Fruit fly (Drosophila melanogaster) whole organism, embryonic: ENCODE measurements around the gene CG44261.

Experiments
- Adf1 ChIP-seq: fragments of 200-800 bp; sonication (Bioruptor generic); IDR thresholded peaks from 2 replicates; pipeline ENCODE4 v1.3.6; 2022; ENCODE audit warnings: missing biosample characterization, missing genetic modification characterization
- Bdp1 ChIP-seq: fragments of 200-800 bp; sonication (Bioruptor generic); optimal IDR thresholded peaks from 3 replicates; lab custom pipeline; 2016; ENCODE audit warnings: missing biosample characterization, missing genetic modification characterization
- BtbVII ChIP-seq: fragments of 200-800 bp; sonication (Bioruptor generic); optimal IDR thresholded peaks from 3 replicates; lab custom pipeline; 2017; ENCODE audit warnings: missing biosample characterization, mild to moderate bottlenecking, missing genetic modification characterization
- CG10431 ChIP-seq: fragments of 200-800 bp; sonication (Bioruptor generic); optimal IDR thresholded peaks from 3 replicates; lab custom pipeline; 2018; ENCODE audit warnings: missing biosample characterization, mild to moderate bottlenecking, missing genetic modification characterization
- CG12769 ChIP-seq: fragments of 200-800 bp; sonication (Bioruptor generic); optimal IDR thresholded peaks from 2 replicates; lab custom pipeline; 2019; ENCODE audit warnings: missing biosample characterization, mild to moderate bottlenecking, missing genetic modification characterization, moderate library complexity
- CG13123 ChIP-seq: fragments of 200-800 bp; sonication (Bioruptor generic); optimal IDR thresholded peaks from 2 replicates; lab custom pipeline; 2016; ENCODE audit warnings: missing biosample characterization, missing genetic modification characterization
- CG15073 ChIP-seq: fragments of 200-800 bp; sonication (Bioruptor generic); optimal IDR thresholded peaks from 2 replicates; lab custom pipeline; 2016; ENCODE audit warnings: missing biosample characterization, missing genetic modification characterization
- CG15269 ChIP-seq: fragments of 200-800 bp; sonication (Bioruptor generic); optimal IDR thresholded peaks from 2 replicates; lab custom pipeline; 2018; ENCODE audit warnings: missing biosample characterization, mild to moderate bottlenecking, missing genetic modification characterization, moderate library complexity
- CG18599 ChIP-seq: fragments of 200-800 bp; sonication (Bioruptor generic); optimal IDR thresholded peaks from 3 replicates; lab custom pipeline; 2017; ENCODE audit warnings: missing biosample characterization, missing genetic modification characterization, mild to moderate bottlenecking, moderate library complexity, missing genetic modification reagents
- CG18764 ChIP-seq: fragments of 200-800 bp; sonication (Bioruptor generic); optimal IDR thresholded peaks from 3 replicates; lab custom pipeline; 2016; ENCODE audit warnings: missing biosample characterization, missing genetic modification characterization
- CG2875 ChIP-seq: fragments of 200-800 bp; sonication (Bioruptor generic); optimal IDR thresholded peaks from 2 replicates; lab custom pipeline; 2017; ENCODE audit warnings: missing biosample characterization, mild to moderate bottlenecking, missing genetic modification characterization, missing genetic modification reagents
- CG31224 ChIP-seq: fragments of 200-800 bp; sonication (Bioruptor generic); IDR thresholded peaks from 2 replicates; pipeline ENCODE4 v1.3.6; 2022; ENCODE audit warnings: missing biosample characterization, missing genetic modification characterization
- CG43689 ChIP-seq: fragments of 200-800 bp; sonication (Bioruptor generic); IDR thresholded peaks from 2 replicates; pipeline ENCODE4 v1.3.6; 2022; ENCODE audit warnings: missing biosample characterization, missing genetic modification characterization
- CG4617 ChIP-seq: fragments of 200-800 bp; sonication (Bioruptor generic); optimal IDR thresholded peaks from 3 replicates; lab custom pipeline; 2016; ENCODE audit warnings: missing biosample characterization, missing genetic modification characterization, borderline replicate concordance
- CG5180 ChIP-seq: fragments of 200-800 bp; sonication (Bioruptor generic); optimal IDR thresholded peaks from 3 replicates; lab custom pipeline; 2017; ENCODE audit warnings: missing biosample characterization, missing genetic modification characterization, mild to moderate bottlenecking, moderate library complexity, missing genetic modification reagents
- CG6654 ChIP-seq: fragments of 200-800 bp; sonication (Bioruptor generic); optimal IDR thresholded peaks from 2 replicates; lab custom pipeline; 2017; ENCODE audit warnings: missing biosample characterization, mild to moderate bottlenecking, missing genetic modification characterization
- CG6854 ChIP-seq: fragments of 200-800 bp; sonication (Bioruptor generic); optimal IDR thresholded peaks from 3 replicates; lab custom pipeline; 2017; ENCODE audit warnings: missing biosample characterization, mild to moderate bottlenecking, missing genetic modification characterization
- CG7963 ChIP-seq: fragments of 200-800 bp; sonication (Bioruptor generic); IDR thresholded peaks from 3 replicates; pipeline ENCODE4 v1.3.6; 2022; ENCODE audit warnings: missing biosample characterization, missing genetic modification characterization; ENCODE audit not compliant: partially characterized antibody
- CG8281 ChIP-seq: fragments of 200-800 bp; sonication (Bioruptor generic); optimal IDR thresholded peaks from 2 replicates; lab custom pipeline; 2018; ENCODE audit warnings: missing biosample characterization, mild to moderate bottlenecking, missing genetic modification characterization, moderate library complexity
- CG9609 ChIP-seq: fragments of 200-800 bp; sonication (Bioruptor generic); optimal IDR thresholded peaks from 3 replicates; lab custom pipeline; 2016; ENCODE audit warnings: missing biosample characterization, missing genetic modification characterization
- CG9932 ChIP-seq: fragments of 200-800 bp; sonication (Bioruptor generic); IDR thresholded peaks from 2 replicates; pipeline ENCODE4 v1.3.6; 2022; ENCODE audit warnings: missing biosample characterization, missing genetic modification characterization
- D ChIP-seq, 2 experiments: fragments of 200-800 bp in 1 of 2; fragments of >200 bp in 1 of 2; sonication (Bioruptor generic) in 1 of 2; optimal IDR thresholded peaks; 2 replicates in 1 of 2; 3 replicates in 1 of 2; lab custom pipeline; 2017; ENCODE audit warnings: mild to moderate bottlenecking in 1 of 2, missing biosample characterization in 1 of 2, missing genetic modification characterization in 1 of 2, missing genetic modification reagents in 1 of 2
- Doc3 ChIP-seq: fragments of 200-800 bp; sonication (Bioruptor generic); IDR thresholded peaks from 3 replicates; pipeline ENCODE4 v1.3.6; 2022; ENCODE audit warnings: missing biosample characterization, missing genetic modification characterization; ENCODE audit not compliant: partially characterized antibody
- Hey ChIP-seq: fragments of 200-800 bp; sonication (Bioruptor generic); optimal IDR thresholded peaks from 3 replicates; lab custom pipeline; 2018; ENCODE audit warnings: missing biosample characterization, mild to moderate bottlenecking, missing genetic modification characterization
- Jarid2 ChIP-seq: fragments of 200-800 bp; sonication (Bioruptor generic); optimal IDR thresholded peaks from 3 replicates; lab custom pipeline; 2017; ENCODE audit warnings: mild to moderate bottlenecking, missing biosample characterization, missing genetic modification reagents, missing genetic modification characterization
- Mad ChIP-seq: fragments of 200-800 bp; sonication (Bioruptor generic); optimal IDR thresholded peaks from 2 replicates; lab custom pipeline; 2016; ENCODE audit warnings: missing biosample characterization, missing genetic modification characterization
- Taf1 ChIP-seq: fragments of 200-800 bp; sonication (Bioruptor generic); IDR thresholded peaks from 2 replicates; pipeline ENCODE4 v1.3.6; 2022; ENCODE audit warnings: missing biosample characterization, missing genetic modification characterization
- Usf ChIP-seq: fragments of 200-800 bp; sonication (Bioruptor generic); optimal IDR thresholded peaks from 2 replicates; lab custom pipeline; 2017; ENCODE audit warnings: missing genotype, missing biosample characterization, missing genetic modification characterization
- amos ChIP-seq: fragments of 200-800 bp; sonication (Bioruptor generic); IDR thresholded peaks from 2 replicates; pipeline ENCODE4 v1.3.6; 2022; ENCODE audit warnings: missing biosample characterization, missing genetic modification characterization; ENCODE audit not compliant: partially characterized antibody
- ap ChIP-seq: fragments of 200-800 bp; sonication (Bioruptor generic); IDR thresholded peaks from 2 replicates; pipeline ENCODE4 v1.3.6; 2022; ENCODE audit warnings: missing biosample characterization, missing genetic modification characterization
- bcd ChIP-seq: fragments of 200-800 bp; sonication (Bioruptor generic); optimal IDR thresholded peaks from 2 replicates; lab custom pipeline; 2017; ENCODE audit warnings: missing biosample characterization, mild to moderate bottlenecking, missing genetic modification characterization
- caup ChIP-seq: fragments of 200-800 bp; sonication (Bioruptor generic); optimal IDR thresholded peaks from 3 replicates; lab custom pipeline; 2017; ENCODE audit warnings: missing biosample characterization, mild to moderate bottlenecking, missing genetic modification characterization, moderate library complexity; ENCODE audit not compliant: severe bottlenecking
- chif ChIP-seq, 2 experiments: fragments of 200-800 bp; sonication (Bioruptor generic); optimal IDR thresholded peaks; 3 replicates each; lab custom pipeline; 2016; ENCODE audit warnings: missing biosample characterization in 2 of 2, missing genetic modification characterization in 2 of 2
- chm ChIP-seq: fragments of 200-800 bp; sonication (Bioruptor generic); IDR thresholded peaks from 2 replicates; pipeline ENCODE4 v1.3.6; 2022; ENCODE audit warnings: missing biosample characterization, missing genetic modification characterization
- gcm2 ChIP-seq: fragments of 200-800 bp; sonication (Bioruptor generic); optimal IDR thresholded peaks from 2 replicates; lab custom pipeline; 2016; ENCODE audit warnings: missing biosample characterization, missing genetic modification characterization
- gem ChIP-seq: fragments of 200-800 bp; sonication (Bioruptor generic); optimal IDR thresholded peaks from 2 replicates; lab custom pipeline; 2019; ENCODE audit warnings: missing biosample characterization, mild to moderate bottlenecking, missing genetic modification characterization, moderate library complexity
- grau ChIP-seq: fragments of 200-800 bp; optimal IDR thresholded peaks from 3 replicates; lab custom pipeline; 2019; ENCODE audit warnings: missing biosample characterization, mild to moderate bottlenecking, missing genetic modification characterization, moderate library complexity
- hth ChIP-seq: fragments of >200 bp; optimal IDR thresholded peaks from 2 replicates; lab custom pipeline; 2017; ENCODE audit warnings: inconsistent platforms
- jumu ChIP-seq: fragments of 200-800 bp; sonication (Bioruptor generic); optimal IDR thresholded peaks from 3 replicates; lab custom pipeline; 2016; ENCODE audit warnings: missing biosample characterization, missing genetic modification characterization
- lov ChIP-seq, 2 experiments: fragments of 200-800 bp in 1 of 2; fragments of >200 bp in 1 of 2; sonication (Bioruptor generic) in 1 of 2; IDR thresholded peaks in 1 of 2; optimal IDR thresholded peaks in 1 of 2; 2 replicates in 1 of 2; 3 replicates in 1 of 2; pipeline versions ENCODE4 v1.3.6 to Lab custom; 2017 to 2022; ENCODE audit warnings: missing biosample characterization in 1 of 2, missing genetic modification characterization in 1 of 2
- org-1 ChIP-seq: fragments of 200-800 bp; sonication (Bioruptor generic); optimal IDR thresholded peaks from 2 replicates; lab custom pipeline; 2017; ENCODE audit warnings: missing biosample characterization, missing genetic modification characterization
- prd ChIP-seq, 3 experiments: fragments of >200 bp in 2 of 3; fragments of 200-800 bp in 1 of 3; sonication (Bioruptor generic) in 1 of 3; optimal IDR thresholded peaks in 2 of 3; IDR thresholded peaks in 1 of 3; 2 replicates in 2 of 3; 3 replicates in 1 of 3; pipeline versions ENCODE4 v1.3.6 to Lab custom; 2017 to 2022; ENCODE audit warnings: missing biosample characterization in 1 of 3, missing genetic modification characterization in 1 of 3
- row ChIP-seq: fragments of 200-800 bp; sonication (Bioruptor generic); IDR thresholded peaks from 3 replicates; pipeline ENCODE4 v1.3.6; 2022; ENCODE audit warnings: missing biosample characterization, missing genetic modification characterization
- sd ChIP-seq: fragments of 200-800 bp; sonication (Bioruptor generic); optimal IDR thresholded peaks from 3 replicates; lab custom pipeline; 2018; ENCODE audit warnings: missing biosample characterization, mild to moderate bottlenecking, missing genetic modification characterization, moderate library complexity
- stwl ChIP-seq: fragments of 200-800 bp; sonication (Bioruptor generic); optimal IDR thresholded peaks from 3 replicates; lab custom pipeline; 2018; ENCODE audit warnings: missing biosample characterization, mild to moderate bottlenecking, missing genetic modification characterization, moderate library complexity
- tio ChIP-seq: fragments of 200-800 bp; sonication (Bioruptor generic); optimal IDR thresholded peaks from 2 replicates; lab custom pipeline; 2017; ENCODE audit warnings: missing biosample characterization, missing genetic modification characterization, inconsistent platforms
- tna ChIP-seq: fragments of 200-800 bp; sonication (Bioruptor generic); IDR thresholded peaks from 2 replicates; pipeline ENCODE4 v1.3.6; 2022; ENCODE audit warnings: missing biosample characterization, missing genetic modification characterization; ENCODE audit not compliant: partially characterized antibody
- wdn ChIP-seq: fragments of 200-800 bp; sonication (Bioruptor generic); IDR thresholded peaks from 2 replicates; pipeline ENCODE4 v1.3.6; 2022; ENCODE audit warnings: missing biosample characterization, missing genetic modification characterization

The CG44261 gene

dm6 chr3R:9428189-9428699 lies 20.3 kb upstream of the CG44261 start (continued):
- TF ChIP-seq chif (GFP tag; optimal IDR thresholded peaks at IDR 0.05; lab: Kevin White, UChicago) (no peak), CG31224 (GFP tag; lab: Robert Waterston, UW) (no peak), wdn (GFP tag; lab: Robert Waterston, UW) (no peak), CG9932 (GFP tag; lab: Robert Waterston, UW) (no peak), CG13123 (no peak), tna (no peak), CG15073 (GFP tag; lab: Kevin White, UChicago) (no peak), CG18599 (GFP tag; lab: Kevin White, UChicago) (peak; percentile 60), CG10431 (GFP tag; lab: Kevin White, UChicago) (peak; percentile 63), grau (tag; lab: Kevin White, UChicago) (no peak), CG15269 (no peak), Bdp1 (no peak), ap (GFP tag; lab: Robert Waterston, UW) (no peak), CG4617 (no peak), Taf1 (GFP tag; lab: Robert Waterston, UW) (no peak), prd (optimal IDR thresholded peaks at IDR 0.05; lab: Kevin White, UChicago) (no peak), prd (GFP tag; IDR thresholded peaks at IDR 0.05; lab: Robert Waterston, UW) (no peak), stwl (no peak), Mad (GFP tag; lab: Kevin White, UChicago) (peak; percentile 3), CG6654 (no peak), lov (optimal IDR thresholded peaks at IDR 0.05; lab: Kevin White, UChicago) (no peak), lov (GFP tag; IDR thresholded peaks at IDR 0.05; lab: Robert Waterston, UW) (no peak), CG9609 (GFP tag; lab: Kevin White, UChicago) (no peak), bcd (GFP tag; lab: Kevin White, UChicago) (no peak), Hey (tag; lab: Kevin White, UChicago) (peak; percentile 26), sd (tag; lab: Kevin White, UChicago) (peak; percentile 89), Doc3 (no peak), Usf (GFP tag; lab: Kevin White, UChicago) (no peak), hth (lab: Kevin White, UChicago) (no peak), CG5180 (peak; percentile 6), org-1 (GFP tag; lab: Kevin White, UChicago) (peak; percentile 51), D (optimal IDR thresholded peaks at IDR 0.05; lab: Kevin White, UChicago) (no peak), D (GFP tag; optimal IDR thresholded peaks at IDR 0.05; lab: Kevin White, UChicago) (peak; percentile 24), CG8281 (tag; lab: Kevin White, UChicago) (no peak), CG43689 (GFP tag; lab: Robert Waterston, UW) (no peak), gcm2 (GFP tag; lab: Kevin White, UChicago) (peak; percentile 42), CG6854 (no peak), tio (GFP tag; lab: Kevin White, UChicago) (no peak), row (GFP tag; lab: Robert Waterston, UW) (no peak), jumu (GFP tag; lab: Kevin White, UChicago) (no peak), CG7963 (GFP tag; lab: Robert Waterston, UW) (no peak), CG2875 (GFP tag; lab: Kevin White, UChicago) (peak; percentile 49), Jarid2 (GFP tag; lab: Kevin White, UChicago) (peak; percentile 69), Adf1 (GFP tag; lab: Robert Waterston, UW) (peak; percentile 40; the same call in 1 of the 2 replicates), gem (tag; lab: Kevin White, UChicago) (no peak), CG18764 (GFP tag; lab: Kevin White, UChicago) (no peak), caup (GFP tag; lab: Kevin White, UChicago) (peak; percentile 69), amos (GFP tag; lab: Robert Waterston, UW) (no peak), BtbVII (peak; percentile 69), CG12769 (tag; lab: Kevin White, UChicago) (peak; percentile 94), chm (GFP tag; lab: Robert Waterston, UW) (peak; percentile 73)
